Worm (Caenorhabditis elegans) whole organism, L3 larva: ENCODE measurements around the gene srj-5.

Experiments
- R02D3.7 ChIP-seq: fragments of 150-350 bp; optimal IDR thresholded peaks from 2 replicates; lab custom pipeline; 2014; ENCODE audit warnings: missing biosample characterization, missing genetic modification characterization
- ZK546.5 ChIP-seq: sonication (generic microtip); optimal IDR thresholded peaks from 2 replicates; lab custom pipeline; 2017; ENCODE audit warnings: missing biosample characterization, missing genetic modification characterization
- aly-2 ChIP-seq: fragments of 150-350 bp; optimal IDR thresholded peaks from 2 replicates; lab custom pipeline; 2014; ENCODE audit warnings: missing biosample characterization, missing genetic modification characterization
- ama-1 ChIP-seq: fragments of 150-350 bp; optimal IDR thresholded peaks from 2 replicates; lab custom pipeline; 2018
- ceh-16 ChIP-seq: sonication (generic microtip); optimal IDR thresholded peaks from 2 replicates; lab custom pipeline; 2017; ENCODE audit warnings: missing biosample characterization, missing genetic modification characterization
- ceh-28 ChIP-seq: fragments of 150-350 bp; optimal IDR thresholded peaks from 2 replicates; lab custom pipeline; 2014; ENCODE audit warnings: missing biosample characterization, missing genetic modification reagents, missing genetic modification characterization
- ceh-82 ChIP-seq: fragments of 150-350 bp; optimal IDR thresholded peaks from 2 replicates; lab custom pipeline; 2014; ENCODE audit warnings: missing biosample characterization, missing genetic modification characterization
- ceh-9 ChIP-seq: sonication (generic microtip); optimal IDR thresholded peaks from 2 replicates; lab custom pipeline; 2018; ENCODE audit warnings: missing biosample characterization, missing genetic modification characterization
- daf-12 ChIP-seq: fragments of 150-350 bp; optimal IDR thresholded peaks from 2 replicates; lab custom pipeline; 2014; ENCODE audit warnings: missing biosample characterization, missing genetic modification reagents, missing genetic modification characterization
- egl-27 ChIP-seq: sonication (generic microtip); optimal IDR thresholded peaks from 4 replicates; lab custom pipeline; 2017; ENCODE audit warnings: missing biosample characterization, missing genetic modification reagents, missing genetic modification characterization
- egl-5 ChIP-seq: fragments of 150-350 bp; optimal IDR thresholded peaks from 2 replicates; lab custom pipeline; 2017; ENCODE audit warnings: missing biosample characterization, missing genetic modification reagents, missing genetic modification characterization, inconsistent platforms
- elt-1 ChIP-seq: fragments of 150-350 bp; optimal IDR thresholded peaks from 2 replicates; lab custom pipeline; 2014; ENCODE audit warnings: missing biosample characterization, missing genetic modification characterization
- elt-2 ChIP-seq: sonication (generic microtip); optimal IDR thresholded peaks from 2 replicates; lab custom pipeline; 2016; ENCODE audit warnings: missing genetic modification reagents, mild to moderate bottlenecking, missing genetic modification characterization, missing compliant biosample characterization
- elt-3 ChIP-seq, 3 experiments: fragments of 150-350 bp in 1 of 3; sonication (generic microtip) in 2 of 3; optimal IDR thresholded peaks; 2 replicates in 2 of 3; 4 replicates in 1 of 3; lab custom pipeline; 2014 to 2017; ENCODE audit warnings: missing biosample characterization in 3 of 3, missing genetic modification characterization in 3 of 3
- eor-1 ChIP-seq, 2 experiments: fragments of 150-350 bp; optimal IDR thresholded peaks; 2 replicates each; lab custom pipeline; 2014 to 2018; ENCODE audit warnings: missing biosample characterization in 2 of 2, missing genetic modification characterization in 2 of 2
- fkh-10 ChIP-seq: sonication (generic microtip); optimal IDR thresholded peaks from 2 replicates; lab custom pipeline; 2017; ENCODE audit warnings: missing biosample characterization, missing genetic modification reagents, missing genetic modification characterization
- fkh-2 ChIP-seq: fragments of 150-350 bp; optimal IDR thresholded peaks from 2 replicates; lab custom pipeline; 2014; ENCODE audit warnings: missing biosample characterization, missing genetic modification reagents, missing genetic modification characterization
- fos-1 ChIP-seq: fragments of 150-350 bp; optimal IDR thresholded peaks from 2 replicates; lab custom pipeline; 2014; ENCODE audit warnings: missing biosample characterization, missing genetic modification characterization
- hmg-11 ChIP-seq: sonication (generic microtip); optimal IDR thresholded peaks from 2 replicates; lab custom pipeline; 2016; ENCODE audit warnings: missing genetic modification characterization, missing compliant biosample characterization
- jun-1 ChIP-seq: fragments of 150-350 bp; optimal IDR thresholded peaks from 2 replicates; lab custom pipeline; 2014; ENCODE audit warnings: missing biosample characterization, missing genetic modification reagents, missing genetic modification characterization
- lin-15B ChIP-seq: fragments of 150-350 bp; optimal IDR thresholded peaks from 2 replicates; lab custom pipeline; 2014; ENCODE audit warnings: missing biosample characterization, missing genetic modification characterization
- lin-39 ChIP-seq: fragments of 150-350 bp; optimal IDR thresholded peaks from 2 replicates; lab custom pipeline; 2018; ENCODE audit warnings: missing biosample characterization, missing genetic modification reagents, missing genetic modification characterization
- lsy-12 ChIP-seq: sonication (generic microtip); optimal IDR thresholded peaks from 2 replicates; lab custom pipeline; 2016; ENCODE audit warnings: mild to moderate bottlenecking, missing genetic modification characterization, missing compliant biosample characterization
- mdl-1 ChIP-seq: fragments of 150-350 bp; optimal IDR thresholded peaks from 2 replicates; lab custom pipeline; 2014; ENCODE audit warnings: missing biosample characterization, missing genetic modification characterization
- mml-1 ChIP-seq: fragments of 150-350 bp; sonication (generic microtip); optimal IDR thresholded peaks from 3 replicates; lab custom pipeline; 2014; ENCODE audit warnings: missing biosample characterization, missing genetic modification characterization
- nfya-1 ChIP-seq: sonication (generic microtip); optimal IDR thresholded peaks from 2 replicates; lab custom pipeline; 2017; ENCODE audit warnings: missing genetic modification characterization, mild to moderate bottlenecking, missing compliant biosample characterization, antibody characterized with exemption, moderate library complexity; ENCODE audit not compliant: insufficient read depth
- nhr-11 ChIP-seq: fragments of 150-350 bp; optimal IDR thresholded peaks from 2 replicates; lab custom pipeline; 2014; ENCODE audit warnings: missing biosample characterization, missing genetic modification characterization
- nhr-12 ChIP-seq: fragments of 150-350 bp; optimal IDR thresholded peaks from 2 replicates; lab custom pipeline; 2014; ENCODE audit warnings: missing biosample characterization, missing genetic modification characterization
- nhr-23 ChIP-seq: fragments of 150-350 bp; optimal IDR thresholded peaks from 2 replicates; lab custom pipeline; 2014; ENCODE audit warnings: missing biosample characterization, missing genetic modification reagents, missing genetic modification characterization
- nhr-237 ChIP-seq: fragments of 150-350 bp; optimal IDR thresholded peaks from 2 replicates; lab custom pipeline; 2014; ENCODE audit warnings: missing biosample characterization, missing genetic modification characterization
- nhr-25 ChIP-seq: sonication (generic microtip); optimal IDR thresholded peaks from 2 replicates; lab custom pipeline; 2017; ENCODE audit warnings: missing biosample characterization, missing genetic modification characterization
- nhr-28 ChIP-seq: fragments of 150-350 bp; optimal IDR thresholded peaks from 2 replicates; lab custom pipeline; 2014; ENCODE audit warnings: missing biosample characterization, missing genetic modification characterization
- nhr-43 ChIP-seq: sonication (generic microtip); optimal IDR thresholded peaks from 2 replicates; lab custom pipeline; 2016; ENCODE audit warnings: mild to moderate bottlenecking, missing genetic modification characterization, missing compliant biosample characterization; ENCODE audit not compliant: poor library complexity, severe bottlenecking
- nhr-67 ChIP-seq: fragments of 150-350 bp; optimal IDR thresholded peaks from 2 replicates; lab custom pipeline; 2014; ENCODE audit warnings: missing biosample characterization, missing genetic modification characterization
- nhr-76 ChIP-seq: fragments of 150-350 bp; sonication (generic microtip); optimal IDR thresholded peaks from 5 replicates; lab custom pipeline; 2014; ENCODE audit warnings: missing biosample characterization, missing genetic modification characterization
- nhr-77 ChIP-seq: fragments of 150-350 bp; optimal IDR thresholded peaks from 2 replicates; lab custom pipeline; 2014; ENCODE audit warnings: missing biosample characterization, missing genetic modification characterization
- pha-4 ChIP-seq: fragments of 150-350 bp; optimal IDR thresholded peaks from 2 replicates; lab custom pipeline; 2014; ENCODE audit warnings: missing biosample characterization, missing genetic modification reagents, missing genetic modification characterization
- pqm-1 ChIP-seq: fragments of 150-350 bp; optimal IDR thresholded peaks from 2 replicates; lab custom pipeline; 2017; ENCODE audit warnings: missing biosample characterization, missing genetic modification characterization, inconsistent platforms
- sea-2 ChIP-seq: fragments of 150-350 bp; sonication (generic microtip); optimal IDR thresholded peaks from 4 replicates; lab custom pipeline; 2014; ENCODE audit warnings: missing biosample characterization, missing genetic modification reagents, missing genetic modification characterization
- skn-1 ChIP-seq: fragments of 150-350 bp; optimal IDR thresholded peaks from 2 replicates; lab custom pipeline; 2014; ENCODE audit warnings: missing biosample characterization, missing genetic modification characterization
- snpc-4 ChIP-seq: fragments of 150-350 bp; optimal IDR thresholded peaks from 2 replicates; lab custom pipeline; 2014; ENCODE audit warnings: missing biosample characterization, missing genetic modification characterization
- tbx-2 ChIP-seq: sonication (generic microtip); optimal IDR thresholded peaks from 2 replicates; lab custom pipeline; 2016; ENCODE audit warnings: mild to moderate bottlenecking, missing genetic modification characterization, missing compliant biosample characterization
- unc-39 ChIP-seq: sonication (generic microtip); optimal IDR thresholded peaks from 4 replicates; lab custom pipeline; 2017; ENCODE audit warnings: missing biosample characterization, missing genetic modification characterization
- unc-62 ChIP-seq: fragments of 150-350 bp; sonication (generic microtip); optimal IDR thresholded peaks from 4 replicates; lab custom pipeline; 2014; ENCODE audit warnings: missing biosample characterization, missing genetic modification reagents, missing genetic modification characterization
- zag-1 ChIP-seq: fragments of 150-350 bp; optimal IDR thresholded peaks from 2 replicates; lab custom pipeline; 2014; ENCODE audit warnings: missing biosample characterization, missing genetic modification characterization
- ztf-11 ChIP-seq: fragments of 150-350 bp; optimal IDR thresholded peaks from 2 replicates; lab custom pipeline; 2014; ENCODE audit warnings: missing biosample characterization, missing genetic modification characterization
- ztf-4 ChIP-seq: fragments of 150-350 bp; optimal IDR thresholded peaks from 2 replicates; lab custom pipeline; 2014; ENCODE audit warnings: missing biosample characterization, missing genetic modification characterization

The srj-5 gene

ce11 chrV:620987-621386 is 31.9 kb downstream of the srj-5 start:
- no peak for TF ChIP-seq ztf-4
- TF ChIP-seq zag-1, result no peak
- TF ChIP-seq jun-1 (tag; lab: Kevin White, UChicago), result no peak
- no peak for TF ChIP-seq nhr-23 (tag; lab: Kevin White, UChicago)
- no peak for TF ChIP-seq nhr-77 (tag; lab: Kevin White, UChicago)
- TF ChIP-seq nhr-67 (tag; lab: Kevin White, UChicago), result no peak
- no peak for TF ChIP-seq tbx-2 (tag; lab: Kevin White, UChicago)

- no peak for TF ChIP-seq fos-1 (tag; lab: Kevin White, UChicago)
- TF ChIP-seq fkh-10 (GFP tag; lab: Kevin White, UChicago), result no peak
- TF ChIP-seq ceh-16 (tag; lab: Kevin White, UChicago), result no peak
- TF ChIP-seq nhr-23 (tag; lab: Kevin White, UChicago), result peak; percentile 73
- TF ChIP-seq nhr-25 (tag; lab: Kevin White, UChicago), result peak; percentile 4
- TF ChIP-seq ztf-11, result no peak
- TF ChIP-seq egl-5 (tag; lab: Kevin White, UChicago), result no peak
- TF ChIP-seq nfya-1 (tag; lab: Kevin White, UChicago), result peak; percentile 70
- no peak for TF ChIP-seq aly-2
- TF ChIP-seq ceh-28, result peak; percentile 74
- peak; percentile 57 for TF ChIP-seq tbx-2 (tag; lab: Kevin White, UChicago)
- TF ChIP-seq snpc-4 (tag; lab: Kevin White, UChicago), result peak; percentile 85
- no peak for TF ChIP-seq lsy-12 (tag; lab: Kevin White, UChicago)
- TF ChIP-seq unc-62 (GFP tag; lab: Kevin White, UChicago), result peak; percentile 94
- TF ChIP-seq fkh-2, result no peak
- TF ChIP-seq lin-15B (tag; lab: Kevin White, UChicago), result peak; percentile 66
- TF ChIP-seq elt-3 (tag; optimal IDR thresholded peaks at IDR 0.05; lab: Kevin White, UChicago), result no peak
- TF ChIP-seq elt-2 (tag; lab: Kevin White, UChicago), result no peak
- peak; percentile 23 for TF ChIP-seq lin-39
- TF ChIP-seq ama-1 (lab: Kevin White, UChicago), result no peak
- TF ChIP-seq mml-1 (tag; lab: Kevin White, UChicago), result no peak
- TF ChIP-seq nhr-67 (tag; lab: Kevin White, UChicago), result no peak
- TF ChIP-seq pha-4 (tag; lab: Kevin White, UChicago), result no peak
- TF ChIP-seq nhr-237 (tag; lab: Kevin White, UChicago), result no peak
- no peak for TF ChIP-seq nhr-28
- TF ChIP-seq eor-1 (tag; optimal IDR thresholded peaks at IDR 0.05; lab: Kevin White, UChicago), result no peak
- TF ChIP-seq pqm-1 (tag; lab: Kevin White, UChicago), result peak; percentile 44
- no peak for TF ChIP-seq ceh-82
- peak; percentile 22 for TF ChIP-seq mdl-1 (tag; lab: Kevin White, UChicago)
- TF ChIP-seq skn-1 (tag; lab: Kevin White, UChicago), result no peak
- TF ChIP-seq nhr-77 (tag; lab: Kevin White, UChicago), result no peak
- TF ChIP-seq unc-39 (tag; lab: Kevin White, UChicago), result no peak
- TF ChIP-seq ceh-9 (tag; lab: Kevin White, UChicago), result no peak
- TF ChIP-seq nhr-12 (tag; lab: Kevin White, UChicago), result no peak
- TF ChIP-seq zag-1, result no peak
- TF ChIP-seq hmg-11 (tag; lab: Kevin White, UChicago), result peak; percentile 84
- peak; percentile 58 for TF ChIP-seq nhr-11 (tag; lab: Kevin White, UChicago)
- no peak for TF ChIP-seq sea-2 (GFP tag; lab: Kevin White, UChicago)
- no peak for TF ChIP-seq daf-12
- TF ChIP-seq egl-27 (tag; lab: Kevin White, UChicago), result peak; percentile 51
- TF ChIP-seq ztf-4, result no peak
- TF ChIP-seq nhr-43 (tag; lab: Kevin White, UChicago), result no peak
- peak; percentile 64 for TF ChIP-seq elt-1 (tag; lab: Kevin White, UChicago)
- TF ChIP-seq nhr-76 (tag; lab: Kevin White, UChicago), result no peak
- peak; percentile 83 for TF ChIP-seq jun-1 (tag; lab: Kevin White, UChicago)
- no peak for TF ChIP-seq ZK546.5 (tag; lab: Kevin White, UChicago)
- peak; percentile 8 for TF ChIP-seq R02D3.7 (tag; lab: Kevin White, UChicago)
Observed at ce11 chrV:619054-619453, 33.8 kb downstream of the srj-5 start, which contains the start of gene F48G7.4. Gene F48G7.4 (plus strand): TSS chrV:619453.
